Worm (Caenorhabditis elegans) whole organism, L3 larva: Measurements from ENCODE around the gene zyg-9.

ENCODE experiments used
- egl-27 ChIP-seq: sonication (generic microtip); optimal IDR thresholded peaks from 4 replicates; lab custom pipeline; 2017; ENCODE audit warnings: missing biosample characterization, missing genetic modification reagents, missing genetic modification characterization
- egl-5 ChIP-seq: fragments of 150-350 bp; optimal IDR thresholded peaks from 2 replicates; lab custom pipeline; 2017; ENCODE audit warnings: missing biosample characterization, missing genetic modification reagents, missing genetic modification characterization, inconsistent platforms
- fos-1 ChIP-seq: fragments of 150-350 bp; optimal IDR thresholded peaks from 2 replicates; lab custom pipeline; 2014; ENCODE audit warnings: missing biosample characterization, missing genetic modification characterization
- nhr-237 ChIP-seq: fragments of 150-350 bp; optimal IDR thresholded peaks from 2 replicates; lab custom pipeline; 2014; ENCODE audit warnings: missing biosample characterization, missing genetic modification characterization
- zag-1 ChIP-seq: fragments of 150-350 bp; optimal IDR thresholded peaks from 2 replicates; lab custom pipeline; 2014; ENCODE audit warnings: missing biosample characterization, missing genetic modification characterization

- TF ChIP-seq zag-1 (tag; lab: Kevin White, UChicago) (no peak), nhr-237 (tag; lab: Kevin White, UChicago) (no peak), fos-1 (no peak), egl-27 (tag; lab: Kevin White, UChicago) (no peak), egl-5 (tag; lab: Kevin White, UChicago) (no peak)
Measured at ce11 chrII:8467809-8468208, 10.2 kb downstream of the zyg-9 start, which contains the start of gene M05D6.2.
